Worm (Caenorhabditis elegans) whole organism, L3 larva: ENCODE data around the gene R05D8.9.

Experiments
- egl-27 ChIP-seq: sonication (generic microtip); optimal IDR thresholded peaks from 4 replicates; lab custom pipeline; 2017; ENCODE audit warnings: missing biosample characterization, missing genetic modification reagents, missing genetic modification characterization
- nhr-25 ChIP-seq: sonication (generic microtip); optimal IDR thresholded peaks from 2 replicates; lab custom pipeline; 2017; ENCODE audit warnings: missing biosample characterization, missing genetic modification characterization
- nhr-77 ChIP-seq: fragments of 150-350 bp; optimal IDR thresholded peaks from 2 replicates; lab custom pipeline; 2014; ENCODE audit warnings: missing biosample characterization, missing genetic modification characterization
- snpc-4 ChIP-seq: fragments of 150-350 bp; optimal IDR thresholded peaks from 2 replicates; lab custom pipeline; 2014; ENCODE audit warnings: missing biosample characterization, missing genetic modification characterization

DNA sequence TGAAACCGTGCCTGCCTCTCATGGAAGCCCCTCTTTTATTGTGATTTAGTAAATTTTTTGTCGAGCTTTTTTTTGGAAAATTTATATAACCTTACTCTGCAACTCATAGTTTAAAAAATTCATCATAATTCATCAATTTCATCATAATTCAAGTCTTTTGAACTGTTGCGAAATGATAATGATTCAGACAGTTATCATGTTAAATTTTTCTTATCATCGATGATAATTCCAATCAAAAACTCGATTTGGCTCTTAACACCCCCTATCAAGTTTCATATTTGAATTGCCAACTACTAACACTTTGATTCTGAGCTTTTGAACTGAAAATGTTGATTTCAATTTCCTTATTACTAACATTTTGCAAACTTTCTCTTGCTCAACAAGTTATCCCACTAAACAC, 42.8 kb upstream of the R05D8.9 start, which contains the start of gene F54E2.1:
- TF ChIP-seq nhr-77 (tag; lab: Kevin White, UChicago) (no peak), snpc-4 (tag; lab: Kevin White, UChicago) (no peak), nhr-25 (tag; lab: Kevin White, UChicago) (no peak), egl-27 (tag; lab: Kevin White, UChicago) (no peak)
